Fruit fly (Drosophila melanogaster) whole organism, embryonic: Measurements from ENCODE around the gene MED15.

Source experiments
- Awh ChIP-seq: fragments of 200-800 bp; sonication (Bioruptor generic); IDR thresholded peaks from 2 replicates; pipeline ENCODE4, ENCODE4 v1.3.6; 2022; ENCODE audit warnings: missing biosample characterization, missing genetic modification characterization
- Bdp1 ChIP-seq: fragments of 200-800 bp; sonication (Bioruptor generic); optimal IDR thresholded peaks from 3 replicates; lab custom pipeline; 2016; ENCODE audit warnings: missing biosample characterization, missing genetic modification characterization
- CG10321 ChIP-seq: fragments of 200-800 bp; sonication (Bioruptor generic); IDR thresholded peaks from 2 replicates; pipeline ENCODE4 v1.3.6; 2022; ENCODE audit warnings: missing biosample characterization, missing genetic modification characterization
- CG10979 ChIP-seq: fragments of 200-800 bp; sonication (Bioruptor generic); optimal IDR thresholded peaks from 2 replicates; lab custom pipeline; 2018; ENCODE audit warnings: missing biosample characterization, mild to moderate bottlenecking, missing genetic modification characterization, moderate library complexity
- CG11093 ChIP-seq: fragments of 200-800 bp; sonication (Bioruptor generic); IDR thresholded peaks from 3 replicates; pipeline ENCODE4 v1.3.6; 2022; ENCODE audit warnings: missing biosample characterization, missing genetic modification characterization
- CG12744 ChIP-seq: fragments of 200-800 bp; sonication (Bioruptor generic); optimal IDR thresholded peaks from 2 replicates; lab custom pipeline; 2016; ENCODE audit warnings: missing biosample characterization, missing genetic modification characterization
- CG12769 ChIP-seq: fragments of 200-800 bp; sonication (Bioruptor generic); optimal IDR thresholded peaks from 2 replicates; lab custom pipeline; 2019; ENCODE audit warnings: missing biosample characterization, mild to moderate bottlenecking, missing genetic modification characterization, moderate library complexity
- CG13287 ChIP-seq: fragments of 200-800 bp; sonication (Bioruptor generic); IDR thresholded peaks from 2 replicates; pipeline ENCODE4 v1.3.6; 2022; ENCODE audit warnings: missing biosample characterization, missing genetic modification characterization; ENCODE audit not compliant: partially characterized antibody
- CG13624 ChIP-seq: fragments of 200-800 bp; sonication (Bioruptor generic); optimal IDR thresholded peaks from 2 replicates; lab custom pipeline; 2016; ENCODE audit warnings: missing biosample characterization, missing genetic modification characterization
- CG15514 ChIP-seq: fragments of 200-800 bp; sonication (Bioruptor generic); optimal IDR thresholded peaks from 3 replicates; lab custom pipeline; 2017; ENCODE audit warnings: missing biosample characterization, missing genetic modification characterization, mild to moderate bottlenecking, moderate library complexity, missing genetic modification reagents
- CG15601 ChIP-seq: fragments of 200-800 bp; sonication (Bioruptor generic); optimal IDR thresholded peaks from 3 replicates; lab custom pipeline; 2019; ENCODE audit warnings: missing biosample characterization, mild to moderate bottlenecking, missing genetic modification characterization, moderate library complexity
- CG16813 ChIP-seq: fragments of 200-800 bp; sonication (Bioruptor generic); IDR thresholded peaks from 3 replicates; pipeline ENCODE4 v1.3.6; 2022; ENCODE audit warnings: missing biosample characterization, missing genetic modification characterization; ENCODE audit not compliant: partially characterized antibody
- CG17802 ChIP-seq: fragments of 200-800 bp; sonication (Bioruptor generic); optimal IDR thresholded peaks from 2 replicates; lab custom pipeline; 2018; ENCODE audit warnings: missing biosample characterization, mild to moderate bottlenecking, missing genetic modification characterization, moderate library complexity
- CG18262 ChIP-seq: fragments of 200-800 bp; optimal IDR thresholded peaks from 3 replicates; lab custom pipeline; 2019; ENCODE audit warnings: missing biosample characterization, mild to moderate bottlenecking, missing genetic modification characterization, moderate library complexity
- CG2202 ChIP-seq: fragments of 200-800 bp; sonication (Bioruptor generic); optimal IDR thresholded peaks from 2 replicates; lab custom pipeline; 2018; ENCODE audit warnings: missing biosample characterization, mild to moderate bottlenecking, missing genetic modification characterization
- CG2712 ChIP-seq: fragments of 200-800 bp; optimal IDR thresholded peaks from 3 replicates; lab custom pipeline; 2019; ENCODE audit warnings: missing biosample characterization, mild to moderate bottlenecking, missing genetic modification characterization, moderate library complexity
- CG32532 ChIP-seq: fragments of 200-800 bp; sonication (Bioruptor generic); IDR thresholded peaks from 2 replicates; pipeline ENCODE4 v1.3.6; 2022; ENCODE audit warnings: missing biosample characterization, missing genetic modification characterization
- CG4404 ChIP-seq: fragments of 200-800 bp; sonication (Bioruptor generic); IDR thresholded peaks from 2 replicates; pipeline ENCODE4 v1.3.6; 2022; ENCODE audit warnings: missing biosample characterization, missing genetic modification characterization
- CG5245 ChIP-seq: fragments of 200-800 bp; sonication (Bioruptor generic); optimal IDR thresholded peaks from 3 replicates; lab custom pipeline; 2016; ENCODE audit warnings: missing biosample characterization, missing genetic modification characterization
- CG6854 ChIP-seq: fragments of 200-800 bp; sonication (Bioruptor generic); optimal IDR thresholded peaks from 3 replicates; lab custom pipeline; 2017; ENCODE audit warnings: missing biosample characterization, mild to moderate bottlenecking, missing genetic modification characterization
- CG7963 ChIP-seq: fragments of 200-800 bp; sonication (Bioruptor generic); IDR thresholded peaks from 3 replicates; pipeline ENCODE4 v1.3.6; 2022; ENCODE audit warnings: missing biosample characterization, missing genetic modification characterization; ENCODE audit not compliant: partially characterized antibody
- CG8089 ChIP-seq: fragments of 200-800 bp; sonication (Bioruptor generic); optimal IDR thresholded peaks from 3 replicates; lab custom pipeline; 2016; ENCODE audit warnings: missing biosample characterization, missing genetic modification characterization
- CG9437 ChIP-seq: fragments of 200-800 bp; sonication (Bioruptor generic); optimal IDR thresholded peaks from 2 replicates; lab custom pipeline; 2018; ENCODE audit warnings: missing biosample characterization, mild to moderate bottlenecking, missing genetic modification characterization
- Dek ChIP-seq: fragments of 200-800 bp; sonication (Bioruptor generic); optimal IDR thresholded peaks from 3 replicates; lab custom pipeline; 2019; ENCODE audit warnings: missing biosample characterization, mild to moderate bottlenecking, missing genetic modification characterization, moderate library complexity
- Dip2 ChIP-seq: fragments of 200-800 bp; sonication (Bioruptor generic); IDR thresholded peaks from 2 replicates; pipeline ENCODE4 v1.3.6; 2022; ENCODE audit warnings: missing biosample characterization, missing genetic modification characterization
- Dip3 ChIP-seq: fragments of 200-800 bp; sonication (Bioruptor generic); optimal IDR thresholded peaks from 3 replicates; lab custom pipeline; 2016; ENCODE audit warnings: missing biosample characterization, missing genetic modification characterization
- Dref ChIP-seq: fragments of 200-800 bp; sonication (Bioruptor generic); IDR thresholded peaks from 2 replicates; pipeline ENCODE4 v1.3.6; 2022; ENCODE audit warnings: missing biosample characterization, missing genetic modification characterization
- Drgx ChIP-seq: fragments of 200-800 bp; sonication (Bioruptor generic); IDR thresholded peaks from 2 replicates; pipeline ENCODE4 v1.3.6; 2022; ENCODE audit warnings: missing biosample characterization, missing genetic modification characterization
- E2f2 ChIP-seq: fragments of 200-800 bp; sonication (Bioruptor generic); IDR thresholded peaks from 2 replicates; pipeline ENCODE4 v1.3.6; 2022; ENCODE audit warnings: missing biosample characterization, missing genetic modification characterization
- NC2β ChIP-seq: fragments of 200-800 bp; sonication (Bioruptor generic); optimal IDR thresholded peaks from 2 replicates; lab custom pipeline; 2016; ENCODE audit warnings: missing biosample characterization, missing genetic modification characterization
- NK7.1 ChIP-seq: fragments of 200-800 bp; sonication (Bioruptor generic); optimal IDR thresholded peaks from 3 replicates; lab custom pipeline; 2016; ENCODE audit warnings: missing biosample characterization, missing genetic modification characterization
- Ptx1 ChIP-seq: fragments of 200-800 bp; sonication (Bioruptor generic); IDR thresholded peaks from 2 replicates; pipeline ENCODE4 v1.3.6; 2022; ENCODE audit warnings: missing biosample characterization, missing genetic modification characterization
- Xrp1 ChIP-seq: fragments of 200-800 bp; sonication (Bioruptor generic); IDR thresholded peaks from 2 replicates; pipeline ENCODE4 v1.3.6; 2022; ENCODE audit warnings: missing biosample characterization, missing genetic modification characterization
- al ChIP-seq: fragments of 200-800 bp; sonication (Bioruptor generic); IDR thresholded peaks from 2 replicates; pipeline ENCODE4 v1.3.6; 2022; ENCODE audit warnings: missing biosample characterization, missing genetic modification characterization
- br ChIP-seq: fragments of >200 bp; optimal IDR thresholded peaks from 2 replicates; lab custom pipeline; 2017
- corto ChIP-seq: fragments of 200-800 bp; sonication (Bioruptor generic); optimal IDR thresholded peaks from 2 replicates; lab custom pipeline; 2016; ENCODE audit warnings: missing biosample characterization, mild to moderate bottlenecking, missing genetic modification characterization, moderate library complexity
- crc ChIP-seq: fragments of 200-800 bp; sonication (Bioruptor generic); optimal IDR thresholded peaks from 2 replicates; lab custom pipeline; 2016; ENCODE audit warnings: missing biosample characterization, missing genetic modification characterization
- eve ChIP-seq, 2 experiments: fragments of >200 bp; optimal IDR thresholded peaks; 2 replicates each; lab custom pipeline; 2017; ENCODE audit warnings: missing biosample characterization in 2 of 2, missing genetic modification characterization in 2 of 2
- gsb ChIP-seq: fragments of 200-800 bp; sonication (Bioruptor generic); IDR thresholded peaks from 2 replicates; pipeline ENCODE4 v1.3.6; 2022; ENCODE audit warnings: missing biosample characterization, missing genetic modification characterization
- insv ChIP-seq, 2 experiments: fragments of 200-800 bp; sonication (Bioruptor generic); optimal IDR thresholded peaks; 3 replicates each; lab custom pipeline; 2016 to 2018; ENCODE audit warnings: missing biosample characterization in 2 of 2, missing genetic modification characterization in 2 of 2
- lov ChIP-seq, 2 experiments: fragments of 200-800 bp in 1 of 2; fragments of >200 bp in 1 of 2; sonication (Bioruptor generic) in 1 of 2; IDR thresholded peaks in 1 of 2; optimal IDR thresholded peaks in 1 of 2; 2 replicates in 1 of 2; 3 replicates in 1 of 2; pipeline versions ENCODE4 v1.3.6 to Lab custom; 2017 to 2022; ENCODE audit warnings: missing biosample characterization in 1 of 2, missing genetic modification characterization in 1 of 2
- luna ChIP-seq: fragments of 200-800 bp; sonication (Bioruptor generic); optimal IDR thresholded peaks from 2 replicates; lab custom pipeline; 2016; ENCODE audit warnings: missing biosample characterization, missing genetic modification characterization
- mam ChIP-seq: fragments of 200-800 bp; sonication (Bioruptor generic); optimal IDR thresholded peaks from 3 replicates; lab custom pipeline; 2016; ENCODE audit warnings: missing biosample characterization, missing genetic modification characterization
- nmo ChIP-seq: fragments of 200-800 bp; sonication (Bioruptor generic); optimal IDR thresholded peaks from 2 replicates; lab custom pipeline; 2018; ENCODE audit warnings: missing biosample characterization, mild to moderate bottlenecking, missing genetic modification characterization, moderate library complexity
- row ChIP-seq: fragments of 200-800 bp; sonication (Bioruptor generic); IDR thresholded peaks from 3 replicates; pipeline ENCODE4 v1.3.6; 2022; ENCODE audit warnings: missing biosample characterization, missing genetic modification characterization
- sd ChIP-seq: fragments of 200-800 bp; sonication (Bioruptor generic); optimal IDR thresholded peaks from 3 replicates; lab custom pipeline; 2018; ENCODE audit warnings: missing biosample characterization, mild to moderate bottlenecking, missing genetic modification characterization, moderate library complexity
- sisA ChIP-seq: fragments of 200-800 bp; sonication (Bioruptor generic); IDR thresholded peaks from 2 replicates; pipeline ENCODE4 v1.3.6; 2022; ENCODE audit warnings: missing biosample characterization, missing genetic modification characterization
- tx ChIP-seq: fragments of 200-800 bp; sonication (Bioruptor generic); optimal IDR thresholded peaks from 2 replicates; lab custom pipeline; 2016; ENCODE audit warnings: missing biosample characterization, missing genetic modification characterization
- usp ChIP-seq: fragments of >200 bp; optimal IDR thresholded peaks from 2 replicates; lab custom pipeline; 2017; ENCODE audit warnings: missing biosample characterization, missing genetic modification characterization

MED15 gene

dm6 chr2L:429680-430484 lies 42.9 kb upstream of the MED15 start (continued):
- TF ChIP-seq gsb (GFP tag; lab: Robert Waterston, UW) (no peak), CG12769 (tag; lab: Kevin White, UChicago) (peak; percentile 14), usp (GFP tag; lab: Kevin White, UChicago) (no peak), Dip2 (GFP tag; lab: Robert Waterston, UW) (no peak), CG13624 (GFP tag; lab: Kevin White, UChicago) (peak; percentile 42), br (lab: Kevin White, UChicago) (no peak), CG15514 (GFP tag; lab: Kevin White, UChicago) (peak; percentile 13), nmo (GFP tag; lab: Kevin White, UChicago) (peak; percentile 49), CG7963 (GFP tag; lab: Robert Waterston, UW) (no peak), NC2β (GFP tag; lab: Kevin White, UChicago) (peak; percentile 52), row (peak; percentile 66; the same call in 2 of the 3 replicates), CG6854 (peak; percentile 6), CG4404 (GFP tag; lab: Robert Waterston, UW) (peak; percentile 58; the same call in 1 of the 2 replicates), Awh (0 out of 2 replicates have a peak, but pooled peaks have one; percentile 27), insv (GFP tag; optimal IDR thresholded peaks at IDR 0.05; lab: Kevin White, UChicago) (no peak), crc (GFP tag; lab: Kevin White, UChicago) (peak; percentile 23), CG10979 (tag; lab: Kevin White, UChicago) (peak; percentile 72), luna (GFP tag; lab: Kevin White, UChicago) (peak; percentile 54), CG13287 (GFP tag; lab: Robert Waterston, UW) (no peak), CG12744 (GFP tag; lab: Kevin White, UChicago) (no peak), CG17802 (peak; percentile 14), E2f2 (peak; percentile 26; the same call in 1 of the 2 replicates), sd (tag; lab: Kevin White, UChicago) (peak; percentile 58), CG2202 (tag; lab: Kevin White, UChicago) (peak; percentile 0), corto (GFP tag; lab: Kevin White, UChicago) (peak; percentile 79), sisA (GFP tag; lab: Robert Waterston, UW) (peak; percentile 47), CG2712 (tag; lab: Kevin White, UChicago) (peak; percentile 80), CG8089 (GFP tag; lab: Kevin White, UChicago) (peak; percentile 61), tx (GFP tag; lab: Kevin White, UChicago) (peak; percentile 31), eve (GFP tag; optimal IDR thresholded peaks at IDR 0.05; lab: Kevin White, UChicago) (no peak), CG32532 (GFP tag; lab: Robert Waterston, UW) (peak; percentile 60), CG10321 (GFP tag; lab: Robert Waterston, UW) (no peak), mam (peak; percentile 61), Dek (tag; lab: Kevin White, UChicago) (no peak), Ptx1 (GFP tag; lab: Robert Waterston, UW) (0 out of 2 replicates have a peak, but pooled peaks have one; percentile 27), CG5245 (GFP tag; lab: Kevin White, UChicago) (no peak), CG18262 (peak; percentile 73), CG15601 (tag; lab: Kevin White, UChicago) (peak; percentile 49), Drgx (GFP tag; lab: Robert Waterston, UW) (peak; percentile 58), Bdp1 (GFP tag; lab: Kevin White, UChicago) (peak; percentile 5), Dip3 (GFP tag; lab: Kevin White, UChicago) (peak; percentile 60), NK7.1 (GFP tag; lab: Kevin White, UChicago) (no peak), CG11093 (GFP tag; lab: Robert Waterston, UW) (0 out of 3 replicates have a peak, but pooled peaks have one; percentile 42), lov (optimal IDR thresholded peaks at IDR 0.05; lab: Kevin White, UChicago) (no peak), lov (GFP tag; IDR thresholded peaks at IDR 0.05; lab: Robert Waterston, UW) (0 out of 3 replicates have a peak, but pooled peaks have one; percentile 51), CG9437 (GFP tag; lab: Kevin White, UChicago) (no peak), Dref (no peak), CG16813 (peak; percentile 34; the same call in 1 of the 3 replicates), Xrp1 (GFP tag; lab: Robert Waterston, UW) (peak; percentile 84), al (GFP tag; lab: Robert Waterston, UW) (peak; percentile 44)
